Fruit fly (Drosophila melanogaster): ENCODE measurements around the gene Pus10.

The Pus10 gene

dm6 chr2L:160581-161452 lies 5.7 kb upstream of the Pus10 start (continued):
- peak; percentile 43 for TF ChIP-seq CG1603 (tag; optimal IDR thresholded peaks at IDR 0.05)
- no peak for TF ChIP-seq sima (GFP tag; optimal IDR thresholded peaks at IDR 0.05)
- no peak for TF ChIP-seq vnd (GFP tag; IDR thresholded peaks at IDR 0.05; ENCODE audit: partially characterized antibody)
- TF ChIP-seq CG10274 (GFP tag; optimal IDR thresholded peaks at IDR 0.05) = no peak
- peak; percentile 31 for TF ChIP-seq nerfin-1 (tag; optimal IDR thresholded peaks at IDR 0.05)
- TF ChIP-seq CG8359 (GFP tag; optimal IDR thresholded peaks at IDR 0.05; ENCODE audit: borderline replicate concordance) = no peak
- TF ChIP-seq Hey (tag; optimal IDR thresholded peaks at IDR 0.05) = peak; percentile 43
- TF ChIP-seq grau (tag; optimal IDR thresholded peaks at IDR 0.05) = no peak
- no peak for TF ChIP-seq Oli (tag; optimal IDR thresholded peaks at IDR 0.05)
- TF ChIP-seq crp (GFP tag; optimal IDR thresholded peaks at IDR 0.05) = peak in 1 of 2 experiments; percentile 3
- TF ChIP-seq Atf3 (GFP tag; optimal IDR thresholded peaks at IDR 0.05) = no peak
- no peak for TF ChIP-seq Ptx1 (GFP tag; IDR thresholded peaks at IDR 0.05)
- TF ChIP-seq vfl (GFP tag; optimal IDR thresholded peaks at IDR 0.05) = peak; percentile 58
- peak; percentile 23 for TF ChIP-seq lilli (GFP tag; optimal IDR thresholded peaks at IDR 0.05)
- no peak for TF ChIP-seq CG3995 (GFP tag; optimal IDR thresholded peaks at IDR 0.05)
- TF ChIP-seq repo (GFP tag; optimal IDR thresholded peaks at IDR 0.05) = no peak
- peak; percentile 11 for TF ChIP-seq CG10979 (tag; optimal IDR thresholded peaks at IDR 0.05)
- no peak for TF ChIP-seq schlank (tag; optimal IDR thresholded peaks at IDR 0.05)
- TF ChIP-seq CG1529 (GFP tag; optimal IDR thresholded peaks at IDR 0.05) = no peak
- no peak for TF ChIP-seq ab (GFP tag; optimal IDR thresholded peaks at IDR 0.05)
- TF ChIP-seq gem (tag; optimal IDR thresholded peaks at IDR 0.05) = peak; percentile 6
- peak; percentile 29 for TF ChIP-seq CG18599 (GFP tag; optimal IDR thresholded peaks at IDR 0.05)
- peak; percentile 82 for TF ChIP-seq Nf-YC (tag; optimal IDR thresholded peaks at IDR 0.05)
- peak; percentile 99 for TF ChIP-seq pros (GFP tag; optimal IDR thresholded peaks at IDR 0.05)
- TF ChIP-seq CG16813 (GFP tag; IDR thresholded peaks at IDR 0.05; ENCODE audit: partially characterized antibody) = no peak
- TF ChIP-seq Hsf (GFP tag; optimal IDR thresholded peaks at IDR 0.05) = no peak
- no peak for TF ChIP-seq knrl (GFP tag; IDR thresholded peaks at IDR 0.05; ENCODE audit: partially characterized antibody)
- TF ChIP-seq ato (GFP tag; IDR thresholded peaks at IDR 0.05; ENCODE audit: partially characterized antibody) = no peak
- TF ChIP-seq CG13424 (tag; optimal IDR thresholded peaks at IDR 0.05) = peak; percentile 5
- TF ChIP-seq hth (optimal IDR thresholded peaks at IDR 0.05) = no peak
- no peak for TF ChIP-seq CG8281 (tag; optimal IDR thresholded peaks at IDR 0.05)
- TF ChIP-seq jing (GFP tag; optimal IDR thresholded peaks at IDR 0.05) = no peak
- TF ChIP-seq CG10431 (GFP tag; optimal IDR thresholded peaks at IDR 0.05) = peak; percentile 50
- no peak for TF ChIP-seq HHEX (GFP tag; optimal IDR thresholded peaks at IDR 0.05)
- TF ChIP-seq CG9609 (GFP tag; optimal IDR thresholded peaks at IDR 0.05) = no peak
- TF ChIP-seq jigr1 (GFP tag; IDR thresholded peaks at IDR 0.05) = no peak
- no peak for TF ChIP-seq p53 (GFP tag; optimal IDR thresholded peaks at IDR 0.05)
- TF ChIP-seq lbe (GFP tag; optimal IDR thresholded peaks at IDR 0.05) = peak; percentile 89
- TF ChIP-seq Asciz (GFP tag; optimal IDR thresholded peaks at IDR 0.05) = no peak
- no peak for TF ChIP-seq ranshi (GFP tag; IDR thresholded peaks at IDR 0.05)
- no peak for TF ChIP-seq CG8290 (GFP tag; optimal IDR thresholded peaks at IDR 0.05)
- peak in 1 of 2 experiments; percentile 5 for TF ChIP-seq CG8290 (tag; optimal IDR thresholded peaks at IDR 0.05)
- TF ChIP-seq zf30C (GFP tag; optimal IDR thresholded peaks at IDR 0.05) = no peak
- TF ChIP-seq CG7556 (GFP tag; optimal IDR thresholded peaks at IDR 0.05) = no peak
- TF ChIP-seq gsb-n (tag; optimal IDR thresholded peaks at IDR 0.05) = peak; percentile 5
- no peak for TF ChIP-seq cad (GFP tag; optimal IDR thresholded peaks at IDR 0.05)
- no peak for TF ChIP-seq run (tag; optimal IDR thresholded peaks at IDR 0.05)
- TF ChIP-seq MBD-R2 (GFP tag; IDR thresholded peaks at IDR 0.05) = no peak
- TF ChIP-seq Antp (GFP tag; optimal IDR thresholded peaks at IDR 0.05) = no peak

All from whole organism, embryonic.